Worm (Caenorhabditis elegans): ENCODE data around the gene M03C11.9.

DNA sequence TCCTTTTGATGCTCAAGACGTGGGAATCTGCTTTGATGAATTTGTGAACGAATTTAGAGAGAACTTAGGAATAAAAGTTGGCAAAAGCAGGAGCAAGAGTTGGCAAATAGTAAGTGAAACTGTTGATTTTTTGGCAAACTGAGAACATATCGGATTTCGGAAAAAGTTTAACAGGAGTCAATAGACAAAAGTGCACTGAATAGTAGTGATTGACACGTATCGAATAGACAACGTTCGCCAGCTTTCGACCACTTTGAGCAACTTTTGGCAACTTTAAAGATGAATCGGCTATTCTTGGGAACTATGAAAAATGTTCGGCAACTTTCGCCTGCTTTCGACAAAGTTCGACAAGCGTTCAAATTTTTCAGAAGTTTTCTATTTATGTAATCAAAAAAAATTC lies at the start of gene M03C11.9:
- TF ChIP-seq cebp-1 (GFP tag; IDR thresholded peaks at IDR 0.05) (no peak), cebp-1 (tag; optimal IDR thresholded peaks at IDR 0.05) (no peak), bed-2 (GFP tag; IDR thresholded peaks at IDR 0.05) (no peak)
